Fruit fly (Drosophila melanogaster): ENCODE measurements around the gene CtsK1.
A peak's percentile ranks its signal among the peaks of the same experiment; 100 is the strongest.

CtsK1 gene

dm6 chr3L:13957789-13958188 lies 36.2 kb upstream of the CtsK1 start:
- TF ChIP-seq HLH106 (tag; optimal IDR thresholded peaks at IDR 0.05) (no peak), Abd-B (GFP tag; optimal IDR thresholded peaks at IDR 0.05) (no peak), Hr83 (GFP tag; optimal IDR thresholded peaks at IDR 0.05; ENCODE audit: poor library complexity, severe bottlenecking) (no peak), psq (GFP tag; optimal IDR thresholded peaks at IDR 0.05) (no peak), CG32264 (GFP tag; optimal IDR thresholded peaks at IDR 0.05) (no peak), dsf (GFP tag; optimal IDR thresholded peaks at IDR 0.05; ENCODE audit: borderline replicate concordance) (no peak), woc (GFP tag; optimal IDR thresholded peaks at IDR 0.05) (no peak), Hr78 (GFP tag; optimal IDR thresholded peaks at IDR 0.05) (no peak), h (GFP tag; optimal IDR thresholded peaks at IDR 0.05) (no peak)

dm6 chr3L:13964635-13965501 lies 29.2 kb upstream of the CtsK1 start, which contains the start of the genes Meics, Nxf3 and ssp2:
Meics (minus strand) TSS chr3L:13964702.
Nxf3 (plus strand) TSS chr3L:13965203.
ssp2 (plus strand) TSS chr3L:13965203.
- no peak for TF ChIP-seq lola (GFP tag; optimal IDR thresholded peaks at IDR 0.05)
- no peak for TF ChIP-seq dl (GFP tag; optimal IDR thresholded peaks at IDR 0.05; ENCODE audit: insufficient read depth in 1 of 2, partially characterized antibody in 2 of 2)
- TF ChIP-seq CG9705 (GFP tag; optimal IDR thresholded peaks at IDR 0.05), result no peak
- TF ChIP-seq CrebA (GFP tag; optimal IDR thresholded peaks at IDR 0.05; ENCODE audit: borderline replicate concordance), result no peak
- no peak for TF ChIP-seq Mio (GFP tag; optimal IDR thresholded peaks at IDR 0.05)
- TF ChIP-seq CG32264 (GFP tag; optimal IDR thresholded peaks at IDR 0.05), result no peak
- no peak for TF ChIP-seq GATAd (GFP tag; optimal IDR thresholded peaks at IDR 0.05)
- no peak for TF ChIP-seq br (GFP tag; optimal IDR thresholded peaks at IDR 0.05)
- TF ChIP-seq psq (GFP tag; optimal IDR thresholded peaks at IDR 0.05), result no peak
- TF ChIP-seq Rel (GFP tag; optimal IDR thresholded peaks at IDR 0.05), result no peak
- TF ChIP-seq Rel (tag; optimal IDR thresholded peaks at IDR 0.05), result no peak
- no peak for TF ChIP-seq brk (GFP tag; optimal IDR thresholded peaks at IDR 0.05)
- no peak for TF ChIP-seq N (GFP tag; optimal IDR thresholded peaks at IDR 0.05)
- TF ChIP-seq Sp1 (GFP tag; optimal IDR thresholded peaks at IDR 0.05), result no peak
- TF ChIP-seq tai (GFP tag; optimal IDR thresholded peaks at IDR 0.05), result no peak
- no peak for TF ChIP-seq foxo (GFP tag; optimal IDR thresholded peaks at IDR 0.05)
- no peak for TF ChIP-seq Dif (GFP tag; optimal IDR thresholded peaks at IDR 0.05; ENCODE audit: partially characterized antibody)
- TF ChIP-seq sage (GFP tag; optimal IDR thresholded peaks at IDR 0.05), result peak; percentile 7
- TF ChIP-seq Dfd (GFP tag; optimal IDR thresholded peaks at IDR 0.05), result no peak
- TF ChIP-seq Vsx2 (GFP tag; optimal IDR thresholded peaks at IDR 0.05; ENCODE audit: partially characterized antibody), result no peak
- peak; percentile 69 for TF ChIP-seq jim (GFP tag; optimal IDR thresholded peaks at IDR 0.05)
- TF ChIP-seq Hr83 (GFP tag; optimal IDR thresholded peaks at IDR 0.05; ENCODE audit: poor library complexity, severe bottlenecking), result peak; percentile 91
- peak; percentile 14 for TF ChIP-seq dmrt93B (GFP tag; optimal IDR thresholded peaks at IDR 0.05)
- no peak for TF ChIP-seq pan (optimal IDR thresholded peaks at IDR 0.05)
- no peak for TF ChIP-seq Abd-B (GFP tag; optimal IDR thresholded peaks at IDR 0.05)
- TF ChIP-seq sv (GFP tag; optimal IDR thresholded peaks at IDR 0.05), result no peak
- TF ChIP-seq HLH106 (tag; optimal IDR thresholded peaks at IDR 0.05), result no peak
- TF ChIP-seq OdsH (GFP tag; optimal IDR thresholded peaks at IDR 0.05), result no peak
- TF ChIP-seq h (GFP tag; optimal IDR thresholded peaks at IDR 0.05), result no peak
- TF ChIP-seq Myc (optimal IDR thresholded peaks at IDR 0.05), result peak; percentile 21
- no peak for TF ChIP-seq dsf (GFP tag; optimal IDR thresholded peaks at IDR 0.05; ENCODE audit: borderline replicate concordance)
- TF ChIP-seq usp (GFP tag; optimal IDR thresholded peaks at IDR 0.05), result no peak
- peak; percentile 48 for TF ChIP-seq Jra (GFP tag; optimal IDR thresholded peaks at IDR 0.05)
- peak; percentile 35 for TF ChIP-seq woc (GFP tag; optimal IDR thresholded peaks at IDR 0.05)
- TF ChIP-seq ey (GFP tag; optimal IDR thresholded peaks at IDR 0.05), result peak; percentile 20
- no peak for TF ChIP-seq Hnf4 (GFP tag; optimal IDR thresholded peaks at IDR 0.05)
- TF ChIP-seq fru (GFP tag; optimal IDR thresholded peaks at IDR 0.05), result no peak
- no peak for TF ChIP-seq rgr (GFP tag; optimal IDR thresholded peaks at IDR 0.05)
- TF ChIP-seq Hr78 (GFP tag; optimal IDR thresholded peaks at IDR 0.05), result no peak

Data from whole organism, wandering third instar larva.